Worm (Caenorhabditis elegans) whole organism, L4/young adult: Measurements from ENCODE around the gene gpla-1.

Source experiments
- W03F9.2 ChIP-seq: fragments of 150-350 bp; optimal IDR thresholded peaks from 2 replicates; lab custom pipeline; 2014; ENCODE audit warnings: missing biosample characterization, missing genetic modification characterization
- dao-5 ChIP-seq: sonication (generic microtip); optimal IDR thresholded peaks from 2 replicates; lab custom pipeline; 2016; ENCODE audit warnings: missing genotype, missing genetic modification characterization, moderate library complexity, missing compliant biosample characterization
- him-1 ChIP-seq: sonication (generic microtip); optimal IDR thresholded peaks from 2 replicates; lab custom pipeline; 2016; ENCODE audit warnings: missing genotype, missing genetic modification reagents, missing genetic modification characterization, missing compliant biosample characterization

DNA sequence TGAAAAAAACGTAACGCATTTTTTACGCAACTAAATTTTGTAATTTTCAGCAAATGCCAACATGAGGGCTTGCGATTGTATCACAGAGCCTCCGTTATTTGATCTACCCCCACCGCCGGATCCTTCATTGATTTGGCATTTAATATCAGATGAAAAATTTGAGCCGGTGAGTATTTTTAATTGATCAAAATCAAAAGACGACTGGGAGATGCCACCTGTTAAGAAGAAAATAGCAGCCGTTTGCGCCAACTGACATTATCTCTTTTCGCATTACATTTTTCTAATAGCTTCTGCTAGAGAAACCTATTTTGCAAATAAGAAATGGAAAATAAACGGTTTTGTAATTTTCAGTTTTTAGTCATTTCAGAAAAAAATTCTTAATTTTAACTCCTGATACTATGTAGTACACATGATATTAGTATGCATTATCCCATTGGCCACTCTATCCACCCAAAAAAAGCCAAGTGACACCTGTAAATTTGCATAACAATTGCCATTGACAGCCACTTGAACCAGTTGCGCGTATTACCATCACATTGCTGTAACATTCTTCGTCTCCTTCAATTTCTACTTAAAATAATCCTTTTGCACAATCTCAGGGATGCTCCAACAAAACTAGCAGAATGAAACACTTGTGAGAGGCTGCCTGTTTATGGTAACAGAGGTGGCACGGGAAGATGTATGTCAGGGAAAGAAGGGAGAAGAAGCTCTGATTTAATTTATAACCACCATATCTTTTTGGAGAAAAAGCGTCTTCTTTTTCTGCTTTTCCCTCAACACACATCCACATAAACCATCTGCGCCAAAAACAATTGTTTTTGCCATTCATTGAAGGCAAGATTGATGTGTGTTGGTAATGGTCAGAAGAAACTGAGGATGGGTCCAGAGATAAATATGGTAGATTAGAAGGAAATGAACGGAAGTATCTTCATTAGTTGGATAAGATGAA, 21.0 kb upstream of the gpla-1 start, which contains the start of gene F58H1.5:
- TF ChIP-seq him-1 (no peak), dao-5 (tag; lab: Kevin White, UChicago) (no peak), W03F9.2 (tag; lab: Kevin White, UChicago) (no peak)
